Fruit fly (Drosophila melanogaster): ENCODE data around the gene stx.

DNA sequence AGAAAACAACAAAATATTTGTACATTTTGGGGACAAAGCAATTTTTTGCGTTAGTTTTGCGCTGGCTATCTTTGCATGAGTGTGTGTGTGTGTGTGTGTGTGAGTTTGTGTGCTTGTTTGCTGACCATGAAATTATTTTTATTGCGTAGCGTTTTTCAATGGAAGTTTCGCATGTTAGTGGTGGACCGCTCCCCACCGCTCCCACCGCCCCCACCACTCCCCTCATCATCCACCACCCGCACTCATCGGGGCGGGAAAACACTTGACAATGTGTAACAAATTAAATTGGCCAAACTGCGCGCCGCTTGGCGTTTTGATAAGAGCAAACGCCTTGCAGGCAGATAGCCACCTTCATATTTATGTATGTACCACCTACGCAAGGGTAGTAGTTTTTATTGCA, 25.5 kb downstream of the stx start:
- TF ChIP-seq esn (GFP tag; optimal IDR thresholded peaks at IDR 0.05) (no peak), Hr4 (GFP tag; optimal IDR thresholded peaks at IDR 0.05) (no peak), fd59A (GFP tag; optimal IDR thresholded peaks at IDR 0.05) (no peak), CG8632 (GFP tag; optimal IDR thresholded peaks at IDR 0.05) (no peak), CG6808 (GFP tag; optimal IDR thresholded peaks at IDR 0.05) (no peak)
